Worm (Caenorhabditis elegans): ENCODE data around the gene F47E1.4.

Gene F47E1.4

ce11 chrX:9078149-9078548 is 15.5 kb downstream of the F47E1.4 start (continued):
- TF ChIP-seq mec-3 (tag; optimal IDR thresholded peaks at IDR 0.05; ENCODE audit: borderline replicate concordance) (no peak), sox-4 (tag; optimal IDR thresholded peaks at IDR 0.05) (peak; percentile 37), madf-2 (tag; optimal IDR thresholded peaks at IDR 0.05) (no peak), hlh-13 (GFP tag; optimal IDR thresholded peaks at IDR 0.05) (peak; percentile 54), dmd-4 (tag; optimal IDR thresholded peaks at IDR 0.05; ENCODE audit: borderline replicate concordance) (no peak), ceh-6 (GFP tag; optimal IDR thresholded peaks at IDR 0.05) (peak; percentile 43), hlh-6 (tag; optimal IDR thresholded peaks at IDR 0.05) (no peak), T23F11.4 (GFP tag; optimal IDR thresholded peaks at IDR 0.05) (no peak), elt-2 (tag; optimal IDR thresholded peaks at IDR 0.05) (peak; percentile 31), ceh-9 (tag; optimal IDR thresholded peaks at IDR 0.05) (no peak), ceh-31 (tag; optimal IDR thresholded peaks at IDR 0.05) (peak; percentile 11), ceh-22 (tag; optimal IDR thresholded peaks at IDR 0.05) (no peak), ztf-16 (tag; optimal IDR thresholded peaks at IDR 0.05) (no peak), ceh-2 (tag; optimal IDR thresholded peaks at IDR 0.05) (no peak), lin-11 (tag; optimal IDR thresholded peaks at IDR 0.05) (peak; percentile 23)

ce11 chrX:9081212-9081611 is 18.6 kb downstream of the F47E1.4 start:
- TF ChIP-seq fkh-10 (GFP tag; optimal IDR thresholded peaks at IDR 0.05), result no peak

- no peak for TF ChIP-seq ceh-19 (GFP tag; optimal IDR thresholded peaks at IDR 0.05)
- TF ChIP-seq ceh-34 (tag; optimal IDR thresholded peaks at IDR 0.05), result no peak
- TF ChIP-seq fkh-6 (tag; optimal IDR thresholded peaks at IDR 0.05), result no peak
- no peak for TF ChIP-seq sox-2 (GFP tag; IDR thresholded peaks at IDR 0.05)
- TF ChIP-seq unc-55 (GFP tag; optimal IDR thresholded peaks at IDR 0.05), result no peak
- TF ChIP-seq ahr-1 (tag; optimal IDR thresholded peaks at IDR 0.05), result no peak
- TF ChIP-seq pat-9 (tag; optimal IDR thresholded peaks at IDR 0.05), result no peak
- no peak for TF ChIP-seq ceh-48 (tag; optimal IDR thresholded peaks at IDR 0.05)
- no peak for TF ChIP-seq dmd-4 (tag; optimal IDR thresholded peaks at IDR 0.05; ENCODE audit: borderline replicate concordance)
Observed at ce11 chrX:9082646-9083045, 20.0 kb downstream of the F47E1.4 start, which contains the start of gene ajm-1. TSS of gene ajm-1 (plus strand) at chrX:9082946.

ce11 chrX:9085864-9086263 is 23.2 kb downstream of the F47E1.4 start:
- TF ChIP-seq ceh-6 (GFP tag; optimal IDR thresholded peaks at IDR 0.05) (no peak), unc-55 (GFP tag; optimal IDR thresholded peaks at IDR 0.05) (peak; percentile 72)

- TF ChIP-seq odd-2 (tag; optimal IDR thresholded peaks at IDR 0.05), result no peak
- TF ChIP-seq dmd-4 (tag; optimal IDR thresholded peaks at IDR 0.05; ENCODE audit: borderline replicate concordance), result no peak
- no peak for TF ChIP-seq hlh-13 (GFP tag; optimal IDR thresholded peaks at IDR 0.05)
- TF ChIP-seq pqm-1 (tag; optimal IDR thresholded peaks at IDR 0.05), result no peak
- TF ChIP-seq ceh-19 (GFP tag; optimal IDR thresholded peaks at IDR 0.05), result no peak
- no peak for TF ChIP-seq ama-1 (optimal IDR thresholded peaks at IDR 0.05)
- no peak for TF ChIP-seq pha-2 (tag; optimal IDR thresholded peaks at IDR 0.05)
- no peak for TF ChIP-seq nhr-232 (tag; optimal IDR thresholded peaks at IDR 0.05)
- TF ChIP-seq ceh-22 (tag; optimal IDR thresholded peaks at IDR 0.05), result no peak
- TF ChIP-seq hlh-6 (tag; optimal IDR thresholded peaks at IDR 0.05), result no peak
Observed at ce11 chrX:9088620-9089019, 26.0 kb downstream of the F47E1.4 start.

ce11 chrX:9089536-9089935 is 26.9 kb downstream of the F47E1.4 start:
- peak; percentile 41 for TF ChIP-seq ref-2 (tag; optimal IDR thresholded peaks at IDR 0.05)
- TF ChIP-seq hlh-30 (tag; optimal IDR thresholded peaks at IDR 0.05; ENCODE audit: insufficient read depth), result peak; percentile 33
- no peak for TF ChIP-seq elt-2 (tag; optimal IDR thresholded peaks at IDR 0.05)
- TF ChIP-seq nfya-1 (tag; optimal IDR thresholded peaks at IDR 0.05), result peak; percentile 22
- TF ChIP-seq ceh-31 (tag; optimal IDR thresholded peaks at IDR 0.05), result peak; percentile 57

All from whole organism, late embryonic.